Worm (Caenorhabditis elegans) whole organism, L4 larva: ENCODE measurements around the gene nhr-241.
A peak's percentile ranks its signal among the peaks of the same experiment; 100 is the strongest.

Experiments used
- D1046.2 ChIP-seq: fragments of 200-800 bp; sonication (Bioruptor generic); IDR thresholded peaks from 2 replicates; pipeline ENCODE4 v1.3.6; 2022; ENCODE audit warnings: missing genetic modification characterization, missing compliant biosample characterization
- F10B5.3 ChIP-seq: sonication (generic microtip); optimal IDR thresholded peaks from 2 replicates; lab custom pipeline; 2016; ENCODE audit warnings: mild to moderate bottlenecking, missing genetic modification characterization, missing compliant biosample characterization
- F37D6.2 ChIP-seq: sonication (generic microtip); optimal IDR thresholded peaks from 2 replicates; lab custom pipeline; 2016; ENCODE audit warnings: mild to moderate bottlenecking, missing genetic modification characterization, missing compliant biosample characterization
- R02D3.7 ChIP-seq: fragments of 150-350 bp; sonication (generic microtip); optimal IDR thresholded peaks from 3 replicates; lab custom pipeline; 2014; ENCODE audit warnings: missing biosample characterization, missing genetic modification characterization
- Y48G9A.11 ChIP-seq: fragments of 200-800 bp; sonication (Bioruptor generic); IDR thresholded peaks from 2 replicates; pipeline ENCODE4 v1.3.6; 2022; ENCODE audit warnings: missing genetic modification reagents, missing genetic modification characterization, missing compliant biosample characterization
- ZK546.5 ChIP-seq, 2 experiments: sonication (generic microtip); optimal IDR thresholded peaks; 2 replicates each; lab custom pipeline; 2017; ENCODE audit warnings: missing biosample characterization in 2 of 2, missing genetic modification characterization in 2 of 2
- aha-1 ChIP-seq: fragments of 150-350 bp; peaks from one replicate; lab custom pipeline; 2014; ENCODE audit warnings: missing biosample characterization, missing genetic modification characterization
- ama-1 ChIP-seq: fragments of 150-350 bp; optimal IDR thresholded peaks from 2 replicates; lab custom pipeline; 2014; ENCODE audit warnings: inconsistent platforms, mixed read lengths
- attf-4 ChIP-seq: sonication (generic microtip); optimal IDR thresholded peaks from 3 replicates; lab custom pipeline; 2017; ENCODE audit warnings: missing biosample characterization, missing genetic modification characterization
- ceh-62 ChIP-seq: sonication (generic microtip); optimal IDR thresholded peaks from 2 replicates; lab custom pipeline; 2017; ENCODE audit warnings: missing biosample characterization, missing genetic modification characterization
- dmd-8 ChIP-seq: fragments of 200-800 bp; sonication (Bioruptor generic); IDR thresholded peaks from 2 replicates; pipeline ENCODE4 v1.3.6; 2022; ENCODE audit warnings: missing genetic modification characterization, missing compliant biosample characterization
- dpl-1 ChIP-seq: fragments of 150-350 bp; optimal IDR thresholded peaks from 2 replicates; lab custom pipeline; 2014; ENCODE audit warnings: missing biosample characterization, missing genetic modification reagents, missing genetic modification characterization
- duxl-1 ChIP-seq: sonication (generic microtip); optimal IDR thresholded peaks from 2 replicates; lab custom pipeline; 2016; ENCODE audit warnings: mild to moderate bottlenecking, missing genetic modification characterization, moderate library complexity, missing compliant biosample characterization; ENCODE audit not compliant: poor library complexity
- egl-43 ChIP-seq: fragments of 200-800 bp; sonication (Bioruptor generic); IDR thresholded peaks from 2 replicates; pipeline ENCODE4 v1.3.6; 2022; ENCODE audit warnings: missing genetic modification reagents, missing genetic modification characterization, missing compliant biosample characterization
- lin-29 ChIP-seq: fragments of 200-800 bp; sonication (Bioruptor generic); IDR thresholded peaks from 2 replicates; pipeline ENCODE4 v1.3.6; 2022; ENCODE audit warnings: missing genetic modification reagents, missing genetic modification characterization, missing compliant biosample characterization
- lin-39 ChIP-seq: fragments of 150-350 bp; optimal IDR thresholded peaks from 2 replicates; lab custom pipeline; 2014; ENCODE audit warnings: missing biosample characterization, missing genetic modification reagents, missing genetic modification characterization
- lir-3 ChIP-seq: sonication (generic microtip); optimal IDR thresholded peaks from 2 replicates; lab custom pipeline; 2016; ENCODE audit warnings: mild to moderate bottlenecking, missing genetic modification characterization, missing compliant biosample characterization
- madf-5 ChIP-seq, 2 experiments: fragments of 200-800 bp; sonication (Bioruptor generic); IDR thresholded peaks; 2 replicates each; pipeline ENCODE4 v1.3.6; 2022; ENCODE audit warnings: missing compliant biosample characterization in 2 of 2, missing genetic modification characterization in 2 of 2
- mdl-1 ChIP-seq, 2 experiments: fragments of 150-350 bp in 1 of 2; sonication (generic microtip) in 1 of 2; optimal IDR thresholded peaks; 2 replicates each; lab custom pipeline; 2014 to 2017; ENCODE audit warnings: missing biosample characterization in 2 of 2, missing genetic modification characterization in 2 of 2
- mep-1 ChIP-seq: fragments of 150-350 bp; sonication (generic microtip); optimal IDR thresholded peaks from 3 replicates; lab custom pipeline; 2014; ENCODE audit warnings: missing biosample characterization, missing genetic modification characterization
- mes-2 ChIP-seq: sonication (generic microtip); optimal IDR thresholded peaks from 2 replicates; lab custom pipeline; 2016; ENCODE audit warnings: missing genotype, mild to moderate bottlenecking, missing genetic modification characterization, missing compliant biosample characterization; ENCODE audit not compliant: poor library complexity, severe bottlenecking
- nhr-25 ChIP-seq: sonication (generic microtip); optimal IDR thresholded peaks from 2 replicates; lab custom pipeline; 2017; ENCODE audit warnings: missing genetic modification characterization, mild to moderate bottlenecking, missing compliant biosample characterization, antibody characterized with exemption, moderate library complexity, borderline replicate concordance; ENCODE audit not compliant: insufficient read depth
- nhr-6 ChIP-seq: fragments of 150-350 bp; optimal IDR thresholded peaks from 2 replicates; lab custom pipeline; 2014; ENCODE audit warnings: missing biosample characterization, missing genetic modification characterization
- nhr-77 ChIP-seq: fragments of 150-350 bp; optimal IDR thresholded peaks from 2 replicates; lab custom pipeline; 2014; ENCODE audit warnings: missing biosample characterization, missing genetic modification characterization
- php-3 ChIP-seq: fragments of 200-800 bp; sonication (Bioruptor generic); IDR thresholded peaks from 2 replicates; pipeline ENCODE4 v1.3.6; 2022; ENCODE audit warnings: missing genetic modification reagents, missing genetic modification characterization, missing compliant biosample characterization
- pqm-1 ChIP-seq: sonication (generic microtip); optimal IDR thresholded peaks from 2 replicates; lab custom pipeline; 2017; ENCODE audit warnings: missing biosample characterization, missing genetic modification characterization
- set-16 ChIP-seq: fragments of 200-800 bp; sonication (Bioruptor generic); IDR thresholded peaks from 2 replicates; pipeline ENCODE4 v1.3.6; 2022; ENCODE audit warnings: missing genetic modification reagents, missing genetic modification characterization, missing compliant biosample characterization
- snpc-1.2 ChIP-seq: fragments of 200-800 bp; sonication (Bioruptor generic); IDR thresholded peaks from 2 replicates; pipeline ENCODE4 v1.3.6; 2022; ENCODE audit warnings: missing genetic modification reagents, missing genetic modification characterization, missing compliant biosample characterization
- snpc-4 ChIP-seq: fragments of 150-350 bp; optimal IDR thresholded peaks from 2 replicates; lab custom pipeline; 2014; ENCODE audit warnings: missing biosample characterization, missing genetic modification characterization
- spr-1 ChIP-seq: sonication (generic microtip); optimal IDR thresholded peaks from 2 replicates; lab custom pipeline; 2016; ENCODE audit warnings: mild to moderate bottlenecking, missing genetic modification characterization, missing compliant biosample characterization
- spr-3 ChIP-seq: fragments of 200-800 bp; sonication (Bioruptor generic); optimal IDR thresholded peaks from 2 replicates; lab custom pipeline; 2018; ENCODE audit warnings: mild to moderate bottlenecking, missing genetic modification characterization, missing compliant biosample characterization
- unc-39 ChIP-seq: sonication (generic microtip); optimal IDR thresholded peaks from 2 replicates; lab custom pipeline; 2017; ENCODE audit warnings: missing biosample characterization, missing genetic modification characterization
- zfp-2 ChIP-seq: sonication (generic microtip); optimal IDR thresholded peaks from 2 replicates; lab custom pipeline; 2016; ENCODE audit warnings: mild to moderate bottlenecking, missing genetic modification characterization, missing compliant biosample characterization

The nhr-241 gene

DNA sequence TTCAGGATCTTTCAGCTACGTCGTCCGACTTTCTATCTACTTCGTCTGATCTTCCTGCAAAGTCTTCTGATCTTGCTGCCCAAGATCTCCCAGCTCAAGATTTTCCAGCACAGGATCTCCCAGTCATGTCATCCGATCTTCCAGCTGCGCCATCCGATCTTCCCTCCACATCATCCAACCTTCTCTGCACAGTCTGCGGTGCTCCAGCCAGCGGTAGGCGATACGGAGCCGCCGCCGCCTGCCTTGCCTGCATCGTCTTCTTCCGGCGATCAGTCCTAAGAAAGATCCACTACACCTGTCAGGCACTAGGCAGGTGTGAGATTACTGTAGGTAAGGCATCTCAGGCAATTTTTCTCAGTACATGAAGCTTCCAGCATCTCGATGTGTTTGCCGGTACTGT is at the start of gene nhr-241:
Gene nhr-241, plus strand, starts transcription at position 126 of the 400 bp plus-strand sequence.
- TF ChIP-seq snpc-1.2, result no peak
- TF ChIP-seq madf-5 (GFP tag; IDR thresholded peaks at IDR 0.05; lab: Robert Waterston, UW), result no peak
- no peak for TF ChIP-seq lin-29 (GFP tag; lab: Robert Waterston, UW)
- 0 out of 2 replicates have a peak, but pooled peaks have one; percentile 46 for TF ChIP-seq egl-43 (GFP tag; lab: Robert Waterston, UW)
- TF ChIP-seq set-16, result peak; percentile 84
- TF ChIP-seq aha-1 (tag; lab: Kevin White, UChicago), result peak; percentile 51
- TF ChIP-seq lin-39 (tag; lab: Kevin White, UChicago), result no peak

- no peak for TF ChIP-seq nhr-25 (tag; lab: Kevin White, UChicago)
- TF ChIP-seq pqm-1 (tag; lab: Kevin White, UChicago), result no peak
- no peak for TF ChIP-seq nhr-6
- TF ChIP-seq snpc-4 (tag; lab: Kevin White, UChicago), result no peak
- TF ChIP-seq ceh-62 (tag; lab: Kevin White, UChicago), result no peak
- TF ChIP-seq mes-2 (tag; lab: Kevin White, UChicago), result no peak
- TF ChIP-seq ama-1 (lab: Kevin White, UChicago), result no peak
- no peak for TF ChIP-seq nhr-77
- TF ChIP-seq unc-39, result no peak
- TF ChIP-seq dpl-1 (GFP tag; lab: Kevin White, UChicago), result no peak
- no peak for TF ChIP-seq lir-3 (tag; lab: Kevin White, UChicago)
- TF ChIP-seq Y48G9A.11, result no peak
- TF ChIP-seq F37D6.2 (tag; lab: Kevin White, UChicago), result no peak
- no peak for TF ChIP-seq D1046.2 (GFP tag; lab: Robert Waterston, UW)
These were observed 49.2 kb upstream of the nhr-241 start, which contains the start of gene egas-2 for ce11 chrV:18650043-18650442. Gene egas-2, plus strand, starts transcription at chrV:18650343.

DNA sequence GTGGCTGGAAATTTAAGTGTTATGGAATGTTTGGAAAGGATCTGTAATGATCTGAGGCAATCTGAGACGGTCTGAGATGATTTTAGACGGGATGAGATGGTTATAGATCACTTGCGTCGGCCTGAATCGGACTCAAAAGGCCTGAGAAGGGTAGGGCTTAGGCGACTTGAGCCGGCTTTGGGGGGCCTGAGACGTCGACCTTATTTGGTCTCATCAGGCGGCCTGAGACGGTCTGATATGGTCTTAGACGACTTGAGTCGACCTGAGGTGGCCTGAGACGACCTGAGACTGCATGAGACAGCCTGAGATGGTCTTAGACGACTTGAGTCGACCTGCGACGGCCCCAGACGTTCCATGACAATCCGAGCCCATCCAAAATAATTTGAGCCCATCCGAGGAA is 42.9 kb upstream of the nhr-241 start:
- TF ChIP-seq spr-3 (GFP tag; lab: Kevin White, UChicago), result no peak
- TF ChIP-seq set-16, result peak; percentile 61

- TF ChIP-seq set-16 (peak; percentile 67), F10B5.3 (tag; lab: Kevin White, UChicago) (no peak)
- TF ChIP-seq, all 104 proteins: peak for 1
These were observed 41.9 kb upstream of the nhr-241 start for ce11 chrV:18657391-18657790.

DNA sequence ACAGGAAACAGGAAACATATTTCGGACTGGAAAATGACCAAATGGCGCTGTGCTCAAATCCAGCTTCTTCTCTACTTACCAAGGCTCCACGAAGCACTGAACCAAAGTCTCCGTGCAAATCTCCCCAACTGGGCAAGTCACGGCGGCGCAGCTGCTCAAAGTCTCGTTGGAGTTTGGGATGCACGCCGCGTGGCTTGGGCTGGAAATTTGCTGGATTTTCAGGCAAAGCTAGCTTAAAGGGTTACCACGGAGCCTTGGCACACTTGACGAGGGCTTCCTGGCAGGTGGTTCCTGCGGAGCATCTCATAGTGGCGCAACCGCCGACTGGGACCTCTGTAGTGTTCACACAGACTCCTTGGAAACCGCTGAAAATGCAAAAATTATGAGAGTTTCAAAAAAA is 40.3 kb upstream of the nhr-241 start:
- TF ChIP-seq mdl-1 (tag; optimal IDR thresholded peaks at IDR 0.05; lab: Kevin White, UChicago), result no peak
- TF ChIP-seq set-16, result peak; percentile 57; the same call in 1 of the 2 replicates

- TF ChIP-seq zfp-2 (tag; lab: Kevin White, UChicago) (no peak), dmd-8 (GFP tag; lab: Robert Waterston, UW) (no peak), aha-1 (tag; lab: Kevin White, UChicago) (peak; percentile 95), nhr-6 (no peak), ZK546.5 (tag; optimal IDR thresholded peaks at IDR 0.05; lab: Kevin White, UChicago) (no peak)
These were observed 36.9 kb upstream of the nhr-241 start for ce11 chrV:18662333-18662732.

DNA sequence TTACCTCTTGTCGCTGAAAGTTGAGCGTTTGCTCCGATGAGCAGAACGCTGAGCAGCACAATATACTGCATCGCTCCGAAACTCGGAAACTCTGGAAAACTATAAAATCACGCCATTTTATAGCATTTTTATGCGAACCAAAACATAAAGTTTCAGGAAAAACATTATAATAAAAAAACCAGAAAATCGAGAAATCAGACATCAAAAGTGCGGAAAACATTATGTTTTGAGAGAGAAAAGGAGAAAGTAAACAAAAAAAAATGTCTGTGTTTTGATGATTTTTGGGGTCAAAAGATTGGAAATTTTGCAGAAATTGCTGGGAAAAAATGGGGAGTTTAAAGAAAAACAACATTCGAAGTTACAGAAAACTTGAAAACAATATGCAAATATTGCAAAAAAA is 35.2 kb upstream of the nhr-241 start, which contains the start of gene Y69H2.3:
Gene Y69H2.3, minus strand, starts transcription at position 101 of the 400 bp plus-strand sequence.
- TF ChIP-seq R02D3.7 (tag; lab: Kevin White, UChicago) (no peak), duxl-1 (no peak), php-3 (GFP tag; lab: Robert Waterston, UW) (no peak), zfp-2 (tag; lab: Kevin White, UChicago) (no peak), spr-1 (no peak), attf-4 (no peak), aha-1 (tag; lab: Kevin White, UChicago) (no peak), mep-1 (no peak), ama-1 (lab: Kevin White, UChicago) (no peak)
- TF ChIP-seq, all 104 proteins: peak for 0
